Worm (Caenorhabditis elegans): Measurements from ENCODE around the gene F54D1.6.

ce11 chrIV:11288965-11289364 is 1.4 kb downstream of the F54D1.6 start:
- TF ChIP-seq ama-1 (optimal IDR thresholded peaks at IDR 0.05) (no peak), flt-1 (GFP tag; IDR thresholded peaks at IDR 0.05) (no peak), hmbx-1 (tag; optimal IDR thresholded peaks at IDR 0.05) (no peak), scrt-1 (GFP tag; IDR thresholded peaks at IDR 0.05) (no peak), ets-7 (tag; optimal IDR thresholded peaks at IDR 0.05) (no peak), tra-4 (tag; optimal IDR thresholded peaks at IDR 0.05) (no peak), hnd-1 (tag; optimal IDR thresholded peaks at IDR 0.05) (no peak), tbx-37 (GFP tag; conservative IDR thresholded peaks at IDR 0.05) (no peak), ceh-36 (tag; optimal IDR thresholded peaks at IDR 0.05) (no peak), B0310.2 (tag; optimal IDR thresholded peaks at IDR 0.05) (no peak)
